Worm (Caenorhabditis elegans): ENCODE results near the gene ZK616.2.

- TF ChIP-seq egl-18 (GFP tag; IDR thresholded peaks at IDR 0.05), result no peak
- no peak for TF ChIP-seq hlh-26 (GFP tag; conservative IDR thresholded peaks at IDR 0.05)
- TF ChIP-seq lin-26 (GFP tag; IDR thresholded peaks at IDR 0.05), result no peak
- TF ChIP-seq C17E4.6 (GFP tag; IDR thresholded peaks at IDR 0.05), result no peak
- TF ChIP-seq F52B5.7 (tag; optimal IDR thresholded peaks at IDR 0.05), result no peak
- TF ChIP-seq let-607 (tag; optimal IDR thresholded peaks at IDR 0.05), result no peak
Measured at ce11 chrIV:5391507-5392057, 6.1 kb upstream of the ZK616.2 start, which contains the start of the genes htp-1 and ZK616.5.

Measured in whole organism, young adult.